Fruit fly (Drosophila melanogaster): ENCODE results near the gene Edc3.

Edc3 gene

dm6 chr3L:17475979-17476393 is 53.7 kb downstream of the Edc3 start, which contains the start of gene CG34250 (continued):
- TF ChIP-seq hkb (optimal IDR thresholded peaks at IDR 0.05) (peak; percentile 23), hkb (GFP tag; IDR thresholded peaks at IDR 0.05) (no peak; the same call in 1 of the 2 replicates), Mes4 (GFP tag; optimal IDR thresholded peaks at IDR 0.05) (no peak), CG13296 (GFP tag; optimal IDR thresholded peaks at IDR 0.05) (no peak), so (GFP tag; IDR thresholded peaks at IDR 0.05) (no peak), sna (GFP tag; IDR thresholded peaks at IDR 0.05; ENCODE audit: partially characterized antibody) (peak; percentile 76), nmo (GFP tag; optimal IDR thresholded peaks at IDR 0.05) (peak; percentile 70), CG9727 (GFP tag; optimal IDR thresholded peaks at IDR 0.05) (peak; percentile 31), Nf-YC (tag; optimal IDR thresholded peaks at IDR 0.05) (peak; percentile 75), btn (GFP tag; optimal IDR thresholded peaks at IDR 0.05) (no peak), tup (GFP tag; optimal IDR thresholded peaks at IDR 0.05) (no peak), CG8765 (GFP tag; IDR thresholded peaks at IDR 0.05) (no peak), ftz-f1 (GFP tag; optimal IDR thresholded peaks at IDR 0.05) (no peak), H2.0 (GFP tag; IDR thresholded peaks at IDR 0.05) (no peak), Lhr (GFP tag; optimal IDR thresholded peaks at IDR 0.05) (peak; percentile 76), CG4707 (GFP tag; optimal IDR thresholded peaks at IDR 0.05) (no peak), HLH4C (GFP tag; IDR thresholded peaks at IDR 0.05; ENCODE audit: partially characterized antibody) (peak; percentile 77), p53 (GFP tag; optimal IDR thresholded peaks at IDR 0.05) (no peak), dati (GFP tag; IDR thresholded peaks at IDR 0.05) (no peak), Blimp-1 (GFP tag; optimal IDR thresholded peaks at IDR 0.05) (peak; percentile 29), Stat92E (GFP tag; optimal IDR thresholded peaks at IDR 0.05) (peak in 1 of 3 experiments; percentile 72), B-H2 (GFP tag; optimal IDR thresholded peaks at IDR 0.05) (peak; percentile 60), grn (GFP tag; optimal IDR thresholded peaks at IDR 0.05) (no peak), CG3838 (GFP tag; optimal IDR thresholded peaks at IDR 0.05) (peak; percentile 28), Dbx (GFP tag; IDR thresholded peaks at IDR 0.05) (no peak; the same call in 2 of the 3 replicates), ase (GFP tag; IDR thresholded peaks at IDR 0.05) (no peak), ash1 (GFP tag; optimal IDR thresholded peaks at IDR 0.05) (no peak), yki (optimal IDR thresholded peaks at IDR 0.05) (no peak), CG9817 (tag; optimal IDR thresholded peaks at IDR 0.05) (no peak), CG6175 (GFP tag; IDR thresholded peaks at IDR 0.05) (no peak), cas (GFP tag; IDR thresholded peaks at IDR 0.05) (no peak), Sry-δ (GFP tag; optimal IDR thresholded peaks at IDR 0.05) (peak; percentile 90), dimm (GFP tag; IDR thresholded peaks at IDR 0.05) (no peak), CG31224 (GFP tag; IDR thresholded peaks at IDR 0.05) (no peak), CG17359 (tag; optimal IDR thresholded peaks at IDR 0.05) (peak; percentile 9), tin (GFP tag; optimal IDR thresholded peaks at IDR 0.05) (peak; percentile 16), CG31388 (GFP tag; optimal IDR thresholded peaks at IDR 0.05) (peak; percentile 3), CG10431 (GFP tag; optimal IDR thresholded peaks at IDR 0.05) (peak; percentile 12), CG18262 (tag; optimal IDR thresholded peaks at IDR 0.05) (peak; percentile 37), CG18011 (GFP tag; optimal IDR thresholded peaks at IDR 0.05) (peak; percentile 4), CG12155 (GFP tag; optimal IDR thresholded peaks at IDR 0.05) (peak; percentile 38), pnt (GFP tag; optimal IDR thresholded peaks at IDR 0.05) (no peak), CG1647 (GFP tag; optimal IDR thresholded peaks at IDR 0.05) (no peak), mam (GFP tag; optimal IDR thresholded peaks at IDR 0.05) (peak; percentile 48), Dp (GFP tag; optimal IDR thresholded peaks at IDR 0.05) (peak; percentile 35), CG4820 (GFP tag; optimal IDR thresholded peaks at IDR 0.05) (no peak), Atf-2 (GFP tag; optimal IDR thresholded peaks at IDR 0.05) (no peak), Aef1 (GFP tag; IDR thresholded peaks at IDR 0.05) (no peak), C15 (GFP tag; IDR thresholded peaks at IDR 0.05) (no peak), pzg (GFP tag; optimal IDR thresholded peaks at IDR 0.05) (peak; percentile 84), az2 (GFP tag; optimal IDR thresholded peaks at IDR 0.05) (peak; percentile 18), CG1792 (GFP tag; optimal IDR thresholded peaks at IDR 0.05) (no peak)
